Fruit fly (Drosophila melanogaster): ENCODE data around the gene CG32638.
"Not testable (repeated sequence)": the region's sequence is repeated elsewhere in the genome, so short reads cannot be mapped to it uniquely, and the experiment has no call there.

Gene CG32638

dm6 chrX:13128750-13129152 lies at the start of gene CG32638, which contains the start of the genes CG15717 and MFS10:
CG32638 (minus strand) TSS chrX:13128794.
CG15717 (plus strand) TSS chrX:13128952.
MFS10 (plus strand) TSS chrX:13129018.
- TF ChIP-seq noc (tag; optimal IDR thresholded peaks at IDR 0.05) = no peak

- not testable (repeated sequence) for TF ChIP-seq noc (tag; optimal IDR thresholded peaks at IDR 0.05)
Observed at dm6 chrX:13177720-13178119, 49.1 kb upstream of the CG32638 start, which contains the start of gene CG32640. CG32640 (plus strand) TSS chrX:13178005.

dm6 chrX:13172865-13173264 lies 44.3 kb upstream of the CG32638 start:
- no peak for TF ChIP-seq noc (tag; optimal IDR thresholded peaks at IDR 0.05)

dm6 chrX:13159481-13159880 lies 30.9 kb upstream of the CG32638 start, which contains the start of the genes Bap60 and CG12096:
Bap60 (minus strand) TSS chrX:13159508.
CG12096 (plus strand) TSS chrX:13159604.
- peak; percentile 75 for TF ChIP-seq noc (tag; optimal IDR thresholded peaks at IDR 0.05)

- TF ChIP-seq noc (tag; optimal IDR thresholded peaks at IDR 0.05) = no peak
Observed at dm6 chrX:13154783-13155182, 26.2 kb upstream of the CG32638 start, which contains the start of the genes CG4318 and CG4332. CG4318 (minus strand) TSS chrX:13154924. CG4332 (plus strand) TSS chrX:13155038.

- no peak for TF ChIP-seq noc (tag; optimal IDR thresholded peaks at IDR 0.05)
Observed at dm6 chrX:13149083-13149482, 20.5 kb upstream of the CG32638 start.

dm6 chrX:13145858-13146257 lies 17.3 kb upstream of the CG32638 start:
- TF ChIP-seq noc (tag; optimal IDR thresholded peaks at IDR 0.05) = no peak

dm6 chrX:13143100-13143499 lies 14.5 kb upstream of the CG32638 start:
- no peak for TF ChIP-seq noc (tag; optimal IDR thresholded peaks at IDR 0.05)

dm6 chrX:13138887-13139286 lies 10.3 kb upstream of the CG32638 start, which contains the start of gene CG32645:
CG32645 (plus strand) TSS chrX:13139199.
- no peak for TF ChIP-seq noc (tag; optimal IDR thresholded peaks at IDR 0.05)

dm6 chrX:13136939-13137697 lies 8.5 kb upstream of the CG32638 start:
- no peak for TF ChIP-seq noc (tag; optimal IDR thresholded peaks at IDR 0.05)

- peak; percentile 13 for TF ChIP-seq noc (tag; optimal IDR thresholded peaks at IDR 0.05)
Observed at dm6 chrX:13135702-13136101, 7.1 kb upstream of the CG32638 start.

- no peak for TF ChIP-seq noc (tag; optimal IDR thresholded peaks at IDR 0.05)
Observed at dm6 chrX:13134811-13135210, 6.2 kb upstream of the CG32638 start.

dm6 chrX:13131063-13131773 lies 2.6 kb upstream of the CG32638 start:
- peak; percentile 99 for TF ChIP-seq noc (tag; optimal IDR thresholded peaks at IDR 0.05)

- peak; percentile 63 for TF ChIP-seq noc (tag; optimal IDR thresholded peaks at IDR 0.05)
Observed at dm6 chrX:13130175-13130822, 1.7 kb upstream of the CG32638 start.

- TF ChIP-seq noc (tag; optimal IDR thresholded peaks at IDR 0.05) = no peak
Observed at dm6 chrX:13127973-13128749, 433 bp downstream of the CG32638 start.
